Worm (Caenorhabditis elegans) whole organism, late embryonic: ENCODE data around the gene atp-5.

Experiments
- C38D4.7 ChIP-seq: fragments of 200-800 bp; sonication (Bioruptor generic); optimal IDR thresholded peaks from 2 replicates; lab custom pipeline; 2018; ENCODE audit warnings: mild to moderate bottlenecking, missing genetic modification characterization, moderate library complexity, missing compliant biosample characterization
- F13H6.1 ChIP-seq: sonication (generic microtip); optimal IDR thresholded peaks from 2 replicates; lab custom pipeline; 2016; ENCODE audit warnings: missing genetic modification characterization, missing compliant biosample characterization
- ahr-1 ChIP-seq: sonication (generic microtip); optimal IDR thresholded peaks from 2 replicates; lab custom pipeline; 2016; ENCODE audit warnings: missing genetic modification characterization, missing compliant biosample characterization
- ama-1 ChIP-seq: fragments of 150-350 bp; optimal IDR thresholded peaks from 2 replicates; lab custom pipeline; 2014
- ceh-18 ChIP-seq: sonication (generic microtip); optimal IDR thresholded peaks from 2 replicates; lab custom pipeline; 2016; ENCODE audit warnings: missing genetic modification characterization, missing compliant biosample characterization
- ceh-19 ChIP-seq: fragments of 200-800 bp; sonication (Bioruptor generic); optimal IDR thresholded peaks from 2 replicates; lab custom pipeline; 2018; ENCODE audit warnings: mild to moderate bottlenecking, missing genetic modification characterization, missing compliant biosample characterization
- ceh-2 ChIP-seq: sonication (generic microtip); optimal IDR thresholded peaks from 2 replicates; lab custom pipeline; 2016; ENCODE audit warnings: missing genotype, missing genetic modification characterization, missing compliant biosample characterization
- ceh-22 ChIP-seq: sonication (generic microtip); optimal IDR thresholded peaks from 2 replicates; lab custom pipeline; 2017; ENCODE audit warnings: missing biosample characterization, missing genetic modification characterization
- ceh-31 ChIP-seq: sonication (generic microtip); optimal IDR thresholded peaks from 2 replicates; lab custom pipeline; 2016; ENCODE audit warnings: missing genetic modification characterization, missing compliant biosample characterization
- ceh-45 ChIP-seq: fragments of 200-800 bp; sonication (Bioruptor generic); IDR thresholded peaks from 2 replicates; pipeline ENCODE4 v1.3.6; 2022; ENCODE audit warnings: missing genetic modification reagents, missing genetic modification characterization, missing compliant biosample characterization
- ceh-6 ChIP-seq: fragments of 200-800 bp; sonication (Bioruptor generic); optimal IDR thresholded peaks from 2 replicates; lab custom pipeline; 2018; ENCODE audit warnings: mild to moderate bottlenecking, missing genetic modification characterization, missing compliant biosample characterization
- ceh-9 ChIP-seq: sonication (generic microtip); optimal IDR thresholded peaks from 2 replicates; lab custom pipeline; 2016; ENCODE audit warnings: mild to moderate bottlenecking, missing genetic modification characterization, inconsistent platforms, missing compliant biosample characterization
- che-1 ChIP-seq: sonication (generic microtip); optimal IDR thresholded peaks from 2 replicates; lab custom pipeline; 2016; ENCODE audit warnings: mild to moderate bottlenecking, missing genetic modification characterization, missing compliant biosample characterization
- dmd-4 ChIP-seq: sonication (generic microtip); optimal IDR thresholded peaks from 2 replicates; lab custom pipeline; 2016; ENCODE audit warnings: borderline replicate concordance, missing genetic modification characterization, missing compliant biosample characterization
- dve-1 ChIP-seq: sonication (generic microtip); optimal IDR thresholded peaks from 2 replicates; lab custom pipeline; 2017; ENCODE audit warnings: antibody characterized with exemption, mild to moderate bottlenecking, missing genetic modification characterization, missing compliant biosample characterization
- elt-4 ChIP-seq: sonication (generic microtip); optimal IDR thresholded peaks from 2 replicates; lab custom pipeline; 2016; ENCODE audit warnings: missing genetic modification characterization, missing compliant biosample characterization
- eyg-1 ChIP-seq: sonication (generic microtip); optimal IDR thresholded peaks from 2 replicates; lab custom pipeline; 2016; ENCODE audit warnings: missing genotype, missing genetic modification characterization, missing compliant biosample characterization
- hlh-13 ChIP-seq: fragments of 200-800 bp; sonication (Bioruptor generic); optimal IDR thresholded peaks from 2 replicates; lab custom pipeline; 2018; ENCODE audit warnings: mild to moderate bottlenecking, missing genetic modification characterization, missing compliant biosample characterization
- hlh-15 ChIP-seq: sonication (generic microtip); optimal IDR thresholded peaks from 2 replicates; lab custom pipeline; 2016; ENCODE audit warnings: missing genetic modification characterization, missing compliant biosample characterization
- hlh-6 ChIP-seq: sonication (generic microtip); optimal IDR thresholded peaks from 2 replicates; lab custom pipeline; 2016; ENCODE audit warnings: missing genotype, missing genetic modification characterization, missing compliant biosample characterization
- hlh-8 ChIP-seq: sonication (generic microtip); optimal IDR thresholded peaks from 2 replicates; lab custom pipeline; 2016; ENCODE audit warnings: missing genotype, missing genetic modification characterization, missing compliant biosample characterization
- lin-11 ChIP-seq: fragments of 200-800 bp; sonication (Bioruptor generic); optimal IDR thresholded peaks from 2 replicates; lab custom pipeline; 2018; ENCODE audit warnings: mild to moderate bottlenecking, missing genetic modification characterization, missing compliant biosample characterization
- mec-3 ChIP-seq: sonication (generic microtip); optimal IDR thresholded peaks from 2 replicates; lab custom pipeline; 2016; ENCODE audit warnings: borderline replicate concordance, missing genetic modification characterization, missing compliant biosample characterization
- pat-9 ChIP-seq: fragments of 200-800 bp; sonication (Bioruptor generic); optimal IDR thresholded peaks from 2 replicates; lab custom pipeline; 2018; ENCODE audit warnings: mild to moderate bottlenecking, missing genetic modification characterization, moderate library complexity, missing compliant biosample characterization
- pax-1 ChIP-seq: fragments of 150-350 bp; optimal IDR thresholded peaks from 2 replicates; lab custom pipeline; 2014; ENCODE audit warnings: missing biosample characterization, missing genetic modification characterization
- pha-2 ChIP-seq: sonication (generic microtip); optimal IDR thresholded peaks from 2 replicates; lab custom pipeline; 2017; ENCODE audit warnings: mild to moderate bottlenecking, missing genetic modification characterization, missing compliant biosample characterization
- pha-4 ChIP-seq: fragments of 150-350 bp; optimal IDR thresholded peaks from 2 replicates; lab custom pipeline; 2018; ENCODE audit warnings: missing biosample characterization, missing genetic modification reagents, missing genetic modification characterization
- pqm-1 ChIP-seq: sonication (generic microtip); optimal IDR thresholded peaks from 2 replicates; lab custom pipeline; 2016; ENCODE audit warnings: missing genetic modification characterization, missing compliant biosample characterization
- pros-1 ChIP-seq: fragments of 150-350 bp; optimal IDR thresholded peaks from 2 replicates; lab custom pipeline; 2014; ENCODE audit warnings: missing biosample characterization, missing genetic modification reagents, missing genetic modification characterization
- rnt-1 ChIP-seq: sonication (generic microtip); optimal IDR thresholded peaks from 2 replicates; lab custom pipeline; 2016; ENCODE audit warnings: missing genetic modification characterization, missing compliant biosample characterization
- sdc-2 ChIP-seq: sonication (generic microtip); optimal IDR thresholded peaks from 2 replicates; lab custom pipeline; 2016; ENCODE audit warnings: missing genotype, missing genetic modification characterization, missing compliant biosample characterization
- sox-2 ChIP-seq: fragments of 200-800 bp; sonication (Bioruptor generic); IDR thresholded peaks from 2 replicates; pipeline ENCODE4 v1.3.6; 2022; ENCODE audit warnings: missing genetic modification reagents, missing genetic modification characterization, missing compliant biosample characterization
- sox-4 ChIP-seq: sonication (generic microtip); optimal IDR thresholded peaks from 2 replicates; lab custom pipeline; 2017; ENCODE audit warnings: mild to moderate bottlenecking, missing genetic modification characterization, inconsistent platforms, missing compliant biosample characterization
- syd-9 ChIP-seq: sonication (generic microtip); optimal IDR thresholded peaks from 2 replicates; lab custom pipeline; 2016; ENCODE audit warnings: mild to moderate bottlenecking, missing genetic modification characterization, moderate library complexity, missing compliant biosample characterization
- tbx-2 ChIP-seq: sonication (generic microtip); optimal IDR thresholded peaks from 2 replicates; lab custom pipeline; 2016; ENCODE audit warnings: missing genetic modification characterization, missing compliant biosample characterization
- tbx-7 ChIP-seq: sonication (generic microtip); optimal IDR thresholded peaks from 2 replicates; lab custom pipeline; 2016; ENCODE audit warnings: missing genotype, missing genetic modification characterization, missing compliant biosample characterization
- ttx-3 ChIP-seq: sonication (generic microtip); optimal IDR thresholded peaks from 2 replicates; lab custom pipeline; 2016; ENCODE audit warnings: missing genetic modification reagents, missing genetic modification characterization, missing compliant biosample characterization
- unc-55 ChIP-seq: sonication (generic microtip); optimal IDR thresholded peaks from 2 replicates; lab custom pipeline; 2017; ENCODE audit warnings: missing biosample characterization, missing genetic modification reagents, missing genetic modification characterization
- ztf-16 ChIP-seq: sonication (generic microtip); optimal IDR thresholded peaks from 2 replicates; lab custom pipeline; 2017; ENCODE audit warnings: missing genetic modification characterization, missing compliant biosample characterization

Gene atp-5

ce11 chrV:11152333-11152732 is 28.7 kb upstream of the atp-5 start, which contains the start of gene srg-39:
Gene srg-39 (minus strand): TSS chrV:11152433.
- no peak for TF ChIP-seq sox-2 (GFP tag; lab: Robert Waterston, UW)
- TF ChIP-seq pqm-1 (tag; lab: Kevin White, UChicago) = no peak
- TF ChIP-seq pat-9 (tag; lab: Kevin White, UChicago) = no peak
- no peak for TF ChIP-seq unc-55 (GFP tag; lab: Kevin White, UChicago)
- TF ChIP-seq ceh-6 (GFP tag; lab: Kevin White, UChicago) = no peak
- no peak for TF ChIP-seq lin-11 (tag; lab: Kevin White, UChicago)
- TF ChIP-seq tbx-7 (tag; lab: Kevin White, UChicago) = no peak

DNA sequence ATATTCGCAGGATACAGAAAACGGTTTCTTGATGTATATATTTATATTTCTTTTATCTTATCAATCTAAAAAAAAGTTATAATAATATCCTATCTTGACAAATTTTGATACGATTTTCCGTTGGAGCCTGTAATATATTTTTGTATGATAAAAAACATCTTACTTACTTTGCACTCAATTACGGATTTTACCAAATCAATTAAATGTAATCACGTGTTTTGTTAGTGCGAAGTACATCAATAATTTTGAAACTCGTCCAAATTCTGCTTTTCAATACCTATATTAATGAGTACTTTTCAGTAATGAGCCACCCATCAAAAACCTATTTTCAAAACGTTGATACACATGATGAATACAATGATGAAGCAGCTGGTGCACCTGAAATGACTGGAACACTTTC is 25.7 kb upstream of the atp-5 start, which contains the start of gene T19C4.1:
T19C4.1 (plus strand) TSS at position 301 of the 400 bp plus-strand sequence.
- no peak for TF ChIP-seq ceh-19
- TF ChIP-seq lin-11 (tag; lab: Kevin White, UChicago) = no peak
- TF ChIP-seq ceh-18 (tag; lab: Kevin White, UChicago) = no peak

- TF ChIP-seq hlh-13 (GFP tag; lab: Kevin White, UChicago) = no peak
- no peak for TF ChIP-seq hlh-8
- no peak for TF ChIP-seq pros-1 (tag; lab: Kevin White, UChicago)
- no peak for TF ChIP-seq ttx-3
- no peak for TF ChIP-seq rnt-1 (tag; lab: Kevin White, UChicago)
- TF ChIP-seq C38D4.7 (GFP tag; lab: Kevin White, UChicago) = no peak
- TF ChIP-seq ama-1 (lab: Kevin White, UChicago) = no peak
- no peak for TF ChIP-seq ztf-16 (tag; lab: Kevin White, UChicago)
- TF ChIP-seq pax-1 (tag; lab: Kevin White, UChicago) = no peak
- TF ChIP-seq ahr-1 (tag; lab: Kevin White, UChicago) = no peak
- no peak for TF ChIP-seq mec-3 (tag; lab: Kevin White, UChicago)
- no peak for TF ChIP-seq sox-4
- no peak for TF ChIP-seq ceh-22 (tag; lab: Kevin White, UChicago)
- no peak for TF ChIP-seq elt-4 (tag; lab: Kevin White, UChicago)
- no peak for TF ChIP-seq ceh-18 (tag; lab: Kevin White, UChicago)
- TF ChIP-seq ceh-6 (GFP tag; lab: Kevin White, UChicago) = no peak
- TF ChIP-seq, all 69 proteins: peak for 0
These were observed 25.3 kb upstream of the atp-5 start for ce11 chrV:11148971-11149370.

- TF ChIP-seq pha-2 (tag; lab: Kevin White, UChicago) (no peak), pros-1 (tag; lab: Kevin White, UChicago) (no peak)
These were observed 24.1 kb upstream of the atp-5 start for ce11 chrV:11147780-11148144.

ce11 chrV:11146958-11147779 is 23.5 kb upstream of the atp-5 start, which contains the start of the genes T19C4.24 and nlp-33:
Gene T19C4.24 (minus strand): TSS chrV:11147008.
Gene nlp-33 (plus strand): TSS chrV:11147346.
- TF ChIP-seq hlh-6 (tag; lab: Kevin White, UChicago) (no peak), pha-4 (tag; lab: Kevin White, UChicago) (no peak), tbx-2 (tag; lab: Kevin White, UChicago) (no peak), che-1 (tag; lab: Kevin White, UChicago) (no peak), dve-1 (tag; lab: Kevin White, UChicago) (no peak), ceh-2 (tag; lab: Kevin White, UChicago) (no peak), ceh-31 (no peak), sdc-2 (tag; lab: Kevin White, UChicago) (no peak), ceh-9 (no peak), dmd-4 (tag; lab: Kevin White, UChicago) (no peak), unc-55 (GFP tag; lab: Kevin White, UChicago) (no peak), sox-2 (GFP tag; lab: Robert Waterston, UW) (no peak), ceh-19 (no peak), pax-1 (tag; lab: Kevin White, UChicago) (no peak), F13H6.1 (no peak), ceh-45 (no peak), eyg-1 (tag; lab: Kevin White, UChicago) (no peak), syd-9 (no peak), hlh-15 (tag; lab: Kevin White, UChicago) (no peak)
- TF ChIP-seq, all 69 proteins: peak for 0
